Worm (Caenorhabditis elegans) whole organism, mixed stage, embryonic: ENCODE data around the gene scl-15.

Experiments used
- mab-5 ChIP-seq: fragments of 150-350 bp; optimal IDR thresholded peaks from 2 replicates; lab custom pipeline; 2014; ENCODE audit warnings: missing biosample characterization, missing genetic modification characterization
- nhr-12 ChIP-seq: fragments of 150-350 bp; optimal IDR thresholded peaks from 2 replicates; lab custom pipeline; 2014; ENCODE audit warnings: missing biosample characterization, missing genetic modification characterization
- pha-4 ChIP-seq: fragments of 150-350 bp; optimal IDR thresholded peaks from 2 replicates; lab custom pipeline; 2018; ENCODE audit warnings: missing biosample characterization, missing genetic modification reagents, missing genetic modification characterization
- snpc-4 ChIP-seq: fragments of 150-350 bp; optimal IDR thresholded peaks from 2 replicates; lab custom pipeline; 2014; ENCODE audit warnings: missing biosample characterization, missing genetic modification characterization

- TF ChIP-seq snpc-4 (tag; lab: Kevin White, UChicago) (no peak), pha-4 (tag; lab: Kevin White, UChicago) (no peak), mab-5 (tag; lab: Kevin White, UChicago) (no peak), nhr-12 (tag; lab: Kevin White, UChicago) (no peak)
These were observed 42.6 kb upstream of the scl-15 start, which contains the start of gene Y46D2A.3 for ce11 chrII:3327104-3327503.
